Worm (Caenorhabditis elegans) whole organism, young adult: ENCODE data around the gene F16F9.1.

ENCODE experiments used
- B0019.2 ChIP-seq: fragments of 200-800 bp; sonication (Bioruptor generic); conservative IDR thresholded peaks from 2 replicates; pipeline ENCODE4 v1.3.6; 2022; ENCODE audit warnings: missing genetic modification reagents, missing genetic modification characterization, missing compliant biosample characterization
- B0261.1 ChIP-seq: sonication (generic microtip); optimal IDR thresholded peaks from 2 replicates; lab custom pipeline; 2016; ENCODE audit warnings: mild to moderate bottlenecking, missing genetic modification characterization, moderate library complexity, missing compliant biosample characterization
- C17E4.6 ChIP-seq: fragments of 200-800 bp; sonication (Bioruptor generic); IDR thresholded peaks from 2 replicates; pipeline ENCODE4 v1.3.6; 2022; ENCODE audit warnings: missing genetic modification reagents, missing genetic modification characterization, missing compliant biosample characterization
- F10E7.11 ChIP-seq: sonication (generic microtip); optimal IDR thresholded peaks from 2 replicates; lab custom pipeline; 2017; ENCODE audit warnings: mild to moderate bottlenecking, missing genetic modification characterization, moderate library complexity, missing compliant biosample characterization
- F22D6.2 ChIP-seq: sonication (generic microtip); optimal IDR thresholded peaks from 2 replicates; lab custom pipeline; 2016; ENCODE audit warnings: mild to moderate bottlenecking, missing genetic modification characterization, missing compliant biosample characterization
- F23B12.7 ChIP-seq: sonication (generic microtip); optimal IDR thresholded peaks from 2 replicates; lab custom pipeline; 2017; ENCODE audit warnings: missing genetic modification characterization, mild to moderate bottlenecking, missing compliant biosample characterization, antibody characterized with exemption, moderate library complexity; ENCODE audit not compliant: insufficient read depth
- Y56A3A.18 ChIP-seq: fragments of 200-800 bp; sonication (Bioruptor generic); IDR thresholded peaks from 2 replicates; pipeline ENCODE4 v1.3.6; 2022; ENCODE audit warnings: missing genetic modification reagents, missing genetic modification characterization, missing compliant biosample characterization
- Y95B8A.8 ChIP-seq: fragments of 200-800 bp; sonication (Bioruptor generic); IDR thresholded peaks from 2 replicates; pipeline ENCODE4 v1.3.6; 2022; ENCODE audit warnings: missing genetic modification reagents, missing genetic modification characterization, missing compliant biosample characterization
- ZK185.1 ChIP-seq: sonication (generic microtip); optimal IDR thresholded peaks from 2 replicates; lab custom pipeline; 2016; ENCODE audit warnings: mild to moderate bottlenecking, missing genetic modification characterization, missing compliant biosample characterization; ENCODE audit not compliant: poor library complexity, severe bottlenecking
- akir-1 ChIP-seq: fragments of 200-800 bp; sonication (Bioruptor generic); optimal IDR thresholded peaks from 2 replicates; lab custom pipeline; 2018; ENCODE audit warnings: mild to moderate bottlenecking, missing genetic modification characterization, moderate library complexity, missing compliant biosample characterization
- aptf-3 ChIP-seq: fragments of 200-800 bp; sonication (Bioruptor generic); IDR thresholded peaks from 2 replicates; pipeline ENCODE4 v1.3.6; 2022; ENCODE audit warnings: missing genetic modification characterization, missing compliant biosample characterization
- bed-2 ChIP-seq: fragments of 200-800 bp; sonication (Bioruptor generic); IDR thresholded peaks from 2 replicates; pipeline ENCODE4 v1.3.6; 2022; ENCODE audit warnings: missing genetic modification reagents, missing genetic modification characterization, missing compliant biosample characterization
- ceh-27 ChIP-seq: fragments of 200-800 bp; sonication (Bioruptor generic); optimal IDR thresholded peaks from 2 replicates; lab custom pipeline; 2018; ENCODE audit warnings: mild to moderate bottlenecking, missing genetic modification characterization, moderate library complexity, missing compliant biosample characterization
- ceh-58 ChIP-seq: fragments of 200-800 bp; sonication (Bioruptor generic); IDR thresholded peaks from 2 replicates; pipeline ENCODE4 v1.3.6; 2022; ENCODE audit warnings: missing genetic modification characterization, missing compliant biosample characterization
- ceh-79 ChIP-seq: sonication (generic microtip); optimal IDR thresholded peaks from 2 replicates; lab custom pipeline; 2017; ENCODE audit warnings: mild to moderate bottlenecking, missing genetic modification characterization, missing compliant biosample characterization
- ceh-91 ChIP-seq: fragments of 200-800 bp; sonication (Bioruptor generic); IDR thresholded peaks from 2 replicates; pipeline ENCODE4 v1.3.6; 2022; ENCODE audit warnings: missing genetic modification reagents, missing genetic modification characterization, missing compliant biosample characterization
- chd-7 ChIP-seq: sonication (generic microtip); optimal IDR thresholded peaks from 2 replicates; lab custom pipeline; 2016; ENCODE audit warnings: mild to moderate bottlenecking, missing genetic modification characterization, moderate library complexity, missing compliant biosample characterization
- dpff-1 ChIP-seq: sonication (generic microtip); optimal IDR thresholded peaks from 2 replicates; lab custom pipeline; 2017; ENCODE audit warnings: mild to moderate bottlenecking, missing genetic modification characterization, missing compliant biosample characterization
- egl-44 ChIP-seq: fragments of 200-800 bp; sonication (Bioruptor generic); IDR thresholded peaks from 2 replicates; pipeline ENCODE4 v1.3.6; 2022; ENCODE audit warnings: missing genetic modification reagents, missing genetic modification characterization, missing compliant biosample characterization
- egrh-3 ChIP-seq: fragments of 200-800 bp; sonication (Bioruptor generic); IDR thresholded peaks from 2 replicates; pipeline ENCODE4 v1.3.6; 2022; ENCODE audit warnings: missing genetic modification reagents, missing genetic modification characterization, missing compliant biosample characterization
- fkh-3 ChIP-seq: sonication (generic microtip); optimal IDR thresholded peaks from 2 replicates; lab custom pipeline; 2016; ENCODE audit warnings: mild to moderate bottlenecking, missing genetic modification characterization, missing compliant biosample characterization
- lag-1 ChIP-seq: fragments of 200-800 bp; sonication (Bioruptor generic); IDR thresholded peaks from 2 replicates; pipeline ENCODE4 v1.3.6; 2022; ENCODE audit warnings: missing genetic modification reagents, missing genetic modification characterization, missing compliant biosample characterization
- let-607 ChIP-seq, 2 experiments: fragments of 200-800 bp in 1 of 2; sonication (Bioruptor generic) in 1 of 2; sonication (generic microtip) in 1 of 2; optimal IDR thresholded peaks; 2 replicates each; lab custom pipeline; 2016 to 2018; ENCODE audit warnings: mild to moderate bottlenecking in 2 of 2, missing compliant biosample characterization in 2 of 2, missing genetic modification characterization in 2 of 2, moderate library complexity in 2 of 2, missing genotype in 1 of 2
- lin-26 ChIP-seq: fragments of 200-800 bp; sonication (Bioruptor generic); IDR thresholded peaks from 2 replicates; pipeline ENCODE4 v1.3.6; 2022; ENCODE audit warnings: missing genetic modification reagents, missing genetic modification characterization, missing compliant biosample characterization
- madf-10 ChIP-seq: sonication (generic microtip); optimal IDR thresholded peaks from 2 replicates; lab custom pipeline; 2016; ENCODE audit warnings: mild to moderate bottlenecking, missing genetic modification characterization, missing compliant biosample characterization
- madf-8 ChIP-seq: fragments of 200-800 bp; sonication (Bioruptor generic); conservative IDR thresholded peaks from 2 replicates; pipeline ENCODE4 v1.3.6; 2022; ENCODE audit warnings: missing genetic modification reagents, missing genetic modification characterization, missing compliant biosample characterization
- mcd-1 ChIP-seq: fragments of 200-800 bp; sonication (Bioruptor generic); IDR thresholded peaks from 2 replicates; pipeline ENCODE4 v1.3.6; 2022; ENCODE audit warnings: missing genetic modification reagents, missing genetic modification characterization, missing compliant biosample characterization
- nfya-1 ChIP-seq: sonication (generic microtip); optimal IDR thresholded peaks from 2 replicates; lab custom pipeline; 2017; ENCODE audit warnings: antibody characterized with exemption, missing compliant biosample characterization, missing genetic modification characterization, borderline replicate concordance; ENCODE audit not compliant: insufficient read depth
- nfya-2 ChIP-seq: fragments of 200-800 bp; sonication (Bioruptor generic); IDR thresholded peaks from 2 replicates; pipeline ENCODE4 v1.3.6; 2022; ENCODE audit warnings: missing genetic modification reagents, missing genetic modification characterization, missing compliant biosample characterization
- nhr-120 ChIP-seq: fragments of 200-800 bp; sonication (Bioruptor generic); IDR thresholded peaks from 2 replicates; pipeline ENCODE4 v1.3.6; 2022; ENCODE audit warnings: missing genetic modification characterization, missing compliant biosample characterization
- nhr-27 ChIP-seq: fragments of 200-800 bp; sonication (Bioruptor generic); optimal IDR thresholded peaks from 2 replicates; lab custom pipeline; 2018; ENCODE audit warnings: mild to moderate bottlenecking, missing genetic modification characterization, moderate library complexity, missing compliant biosample characterization
- nhr-80 ChIP-seq: sonication (generic microtip); optimal IDR thresholded peaks from 2 replicates; lab custom pipeline; 2016; ENCODE audit warnings: missing genetic modification characterization, missing compliant biosample characterization
- nhr-90 ChIP-seq: sonication (generic microtip); optimal IDR thresholded peaks from 2 replicates; lab custom pipeline; 2016; ENCODE audit warnings: missing genotype, mild to moderate bottlenecking, missing genetic modification characterization, missing compliant biosample characterization
- rec-8 ChIP-seq, 2 experiments: sonication (generic microtip); optimal IDR thresholded peaks; 2 replicates each; lab custom pipeline; 2016; ENCODE audit warnings: mild to moderate bottlenecking in 2 of 2, missing genetic modification characterization in 2 of 2, missing genetic modification reagents in 2 of 2, missing genotype in 2 of 2, missing biosample characterization in 1 of 2, missing compliant biosample characterization in 1 of 2, moderate library complexity in 1 of 2
- repo-1 ChIP-seq: sonication (generic microtip); optimal IDR thresholded peaks from 2 replicates; lab custom pipeline; 2017; ENCODE audit warnings: mild to moderate bottlenecking, missing genetic modification characterization, missing compliant biosample characterization
- sdz-38 ChIP-seq: sonication (generic microtip); optimal IDR thresholded peaks from 2 replicates; lab custom pipeline; 2016; ENCODE audit warnings: missing genotype, missing genetic modification characterization, missing compliant biosample characterization
- sea-2 ChIP-seq: fragments of 200-800 bp; sonication (Bioruptor generic); IDR thresholded peaks from 2 replicates; pipeline ENCODE4 v1.3.6; 2022; ENCODE audit warnings: missing genetic modification characterization, missing compliant biosample characterization
- sptf-2 ChIP-seq: fragments of 200-800 bp; sonication (Bioruptor generic); optimal IDR thresholded peaks from 2 replicates; lab custom pipeline; 2018; ENCODE audit warnings: mild to moderate bottlenecking, missing genetic modification characterization, missing compliant biosample characterization
- tbp1 ChIP-seq: fragments of 200-800 bp; sonication (Bioruptor generic); optimal IDR thresholded peaks from 2 replicates; lab custom pipeline; 2018; ENCODE audit warnings: mild to moderate bottlenecking, missing genetic modification characterization, missing compliant biosample characterization
- unc-130 ChIP-seq: sonication (generic microtip); optimal IDR thresholded peaks from 2 replicates; lab custom pipeline; 2016; ENCODE audit warnings: missing genetic modification reagents, missing genetic modification characterization, missing compliant biosample characterization
- zfh-2 ChIP-seq: fragments of 200-800 bp; sonication (Bioruptor generic); conservative IDR thresholded peaks from 2 replicates; pipeline ENCODE4 v1.3.6; 2022; ENCODE audit warnings: missing genetic modification reagents, missing genetic modification characterization, missing compliant biosample characterization
- ztf-22 ChIP-seq: fragments of 200-800 bp; sonication (Bioruptor generic); optimal IDR thresholded peaks from 2 replicates; lab custom pipeline; 2018; ENCODE audit warnings: mild to moderate bottlenecking, missing genetic modification characterization, moderate library complexity, missing compliant biosample characterization
- ztf-26 ChIP-seq: sonication (generic microtip); optimal IDR thresholded peaks from 2 replicates; lab custom pipeline; 2017; ENCODE audit warnings: missing genetic modification characterization, missing compliant biosample characterization

F16F9.1 gene

DNA sequence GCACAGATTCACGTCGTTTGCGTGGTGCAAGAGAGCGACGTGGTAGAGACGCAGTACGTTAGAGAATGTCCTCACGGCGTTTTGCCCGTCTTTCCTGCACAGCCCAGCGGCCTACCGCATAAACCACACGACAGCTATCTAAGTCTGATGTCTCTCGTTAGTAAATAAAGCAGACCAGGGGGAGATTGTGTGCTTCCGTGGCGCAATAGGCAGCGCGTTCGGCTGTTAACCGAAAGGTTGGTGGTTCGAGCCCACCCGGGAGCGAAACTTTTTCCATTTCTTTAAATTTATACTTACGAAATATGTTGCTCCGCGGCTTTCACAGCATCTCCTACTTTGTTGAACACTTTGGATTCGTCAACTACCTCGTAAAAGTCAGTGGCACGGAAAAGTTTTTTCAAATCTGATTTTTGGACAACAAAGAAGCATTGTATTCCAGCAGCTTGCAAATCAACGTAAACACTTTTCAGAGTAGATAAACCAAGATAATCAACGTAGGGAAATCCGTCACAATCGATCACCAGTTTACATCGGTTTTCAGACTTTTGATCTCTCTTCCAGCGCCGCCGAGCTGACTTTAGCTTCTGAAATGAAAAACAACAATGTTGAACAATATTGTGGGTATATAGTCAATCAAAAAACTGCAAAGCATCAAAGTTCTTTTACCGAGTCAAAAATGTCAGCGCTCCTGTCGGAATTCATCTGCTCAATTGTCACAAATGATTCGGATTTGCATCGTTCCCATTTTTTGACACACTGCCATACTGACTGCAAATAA lies 41.7 kb upstream of the F16F9.1 start (continued):
- TF ChIP-seq nfya-1 (tag; lab: Kevin White, UChicago) (no peak), nfya-2 (no peak), egrh-3 (GFP tag; lab: Robert Waterston, UW) (peak; percentile 58), unc-130 (GFP tag; lab: Kevin White, UChicago) (peak; percentile 51), akir-1 (GFP tag; lab: Kevin White, UChicago) (peak; percentile 33), lin-26 (GFP tag; lab: Robert Waterston, UW) (peak; percentile 98), sptf-2 (GFP tag; lab: Kevin White, UChicago) (peak; percentile 57), egl-44 (peak; percentile 93), B0019.2 (GFP tag; lab: Robert Waterston, UW) (0 out of 2 replicates have a peak, but pooled peaks have one; percentile 38), repo-1 (tag; lab: Kevin White, UChicago) (peak; percentile 94), ZK185.1 (tag; lab: Kevin White, UChicago) (peak; percentile 90), dpff-1 (tag; lab: Kevin White, UChicago) (peak; percentile 91), nhr-120 (GFP tag; lab: Robert Waterston, UW) (peak; percentile 94; the same call in 1 of the 2 replicates), F22D6.2 (tag; lab: Kevin White, UChicago) (peak; percentile 78), aptf-3 (GFP tag; lab: Robert Waterston, UW) (peak; percentile 68; the same call in 1 of the 2 replicates), Y56A3A.18 (GFP tag; lab: Robert Waterston, UW) (peak; percentile 96), ztf-26 (tag; lab: Kevin White, UChicago) (peak; percentile 93), let-607 (tag; optimal IDR thresholded peaks at IDR 0.05; lab: Kevin White, UChicago) (peak; percentile 76 to 86), rec-8 (tag; optimal IDR thresholded peaks at IDR 0.05; lab: Kevin White, UChicago) (peak; percentile 86 to 87), B0261.1 (tag; lab: Kevin White, UChicago) (peak; percentile 99), nhr-80 (peak; percentile 77), nhr-27 (tag; lab: Kevin White, UChicago) (peak; percentile 87), tbp1 (GFP tag; lab: Kevin White, UChicago) (peak; percentile 93), chd-7 (tag; lab: Kevin White, UChicago) (peak; percentile 95), C17E4.6 (GFP tag; lab: Robert Waterston, UW) (0 out of 2 replicates have a peak, but pooled peaks have one; percentile 44), F23B12.7 (tag; lab: Kevin White, UChicago) (peak; percentile 86), madf-8 (GFP tag; lab: Robert Waterston, UW) (peak; percentile 46), mcd-1 (GFP tag; lab: Robert Waterston, UW) (no peak; the same call in 1 of the 2 replicates), ceh-58 (GFP tag; lab: Robert Waterston, UW) (0 out of 2 replicates have a peak, but pooled peaks have one; percentile 78), Y95B8A.8 (GFP tag; lab: Robert Waterston, UW) (peak; percentile 52; the same call in 1 of the 2 replicates), ceh-91 (peak; percentile 54), nhr-90 (peak; percentile 94), zfh-2 (GFP tag; lab: Robert Waterston, UW) (peak; percentile 93), ztf-22 (GFP tag; lab: Kevin White, UChicago) (peak; percentile 87), F10E7.11 (tag; lab: Kevin White, UChicago) (peak; percentile 74), ceh-79 (tag; lab: Kevin White, UChicago) (peak; percentile 98), ceh-27 (peak; percentile 94), madf-10 (tag; lab: Kevin White, UChicago) (peak; percentile 90), fkh-3 (tag; lab: Kevin White, UChicago) (peak; percentile 88), bed-2 (GFP tag; lab: Robert Waterston, UW) (peak; percentile 84), sdz-38 (tag; lab: Kevin White, UChicago) (peak; percentile 68), sea-2 (GFP tag; lab: Robert Waterston, UW) (peak; percentile 90), lag-1 (GFP tag; lab: Robert Waterston, UW) (no peak)
